Fruit fly (Drosophila melanogaster) whole organism, embryonic: ENCODE data around the gene sunz.

Source experiments
- Adf1 ChIP-seq: fragments of 200-800 bp; sonication (Bioruptor generic); IDR thresholded peaks from 2 replicates; pipeline ENCODE4 v1.3.6; 2022; ENCODE audit warnings: missing biosample characterization, missing genetic modification characterization
- Atf3 ChIP-seq: fragments of 200-800 bp; sonication (Bioruptor generic); optimal IDR thresholded peaks from 3 replicates; lab custom pipeline; 2016; ENCODE audit warnings: missing biosample characterization, missing genetic modification characterization
- BEAF-32 ChIP-seq: fragments of 200-800 bp; sonication (Bioruptor generic); optimal IDR thresholded peaks from 3 replicates; lab custom pipeline; 2017; ENCODE audit warnings: missing biosample characterization, missing genetic modification characterization, mild to moderate bottlenecking, moderate library complexity, missing genetic modification reagents
- Bteb2 ChIP-seq: fragments of 200-800 bp; sonication (Bioruptor generic); optimal IDR thresholded peaks from 2 replicates; lab custom pipeline; 2016; ENCODE audit warnings: missing biosample characterization, missing genetic modification characterization
- CG10565 ChIP-seq: fragments of 200-800 bp; sonication (Bioruptor generic); optimal IDR thresholded peaks from 3 replicates; lab custom pipeline; 2016; ENCODE audit warnings: missing biosample characterization, mild to moderate bottlenecking, missing genetic modification characterization
- CG11398 ChIP-seq: fragments of 200-800 bp; sonication (Bioruptor generic); optimal IDR thresholded peaks from 2 replicates; lab custom pipeline; 2016; ENCODE audit warnings: missing biosample characterization, missing genetic modification characterization
- CG12104 ChIP-seq: fragments of 200-800 bp; sonication (Bioruptor generic); optimal IDR thresholded peaks from 3 replicates; lab custom pipeline; 2016; ENCODE audit warnings: missing biosample characterization, missing genetic modification characterization
- CG12219 ChIP-seq: fragments of 200-800 bp; sonication (Bioruptor generic); optimal IDR thresholded peaks from 3 replicates; lab custom pipeline; 2018; ENCODE audit warnings: missing biosample characterization, mild to moderate bottlenecking, missing genetic modification characterization
- CG12659 ChIP-seq: fragments of 200-800 bp; sonication (Bioruptor generic); optimal IDR thresholded peaks from 3 replicates; lab custom pipeline; 2017; ENCODE audit warnings: mild to moderate bottlenecking, missing biosample characterization, missing genetic modification reagents, missing genetic modification characterization
- CG17186 ChIP-seq: fragments of 200-800 bp; sonication (Bioruptor generic); optimal IDR thresholded peaks from 3 replicates; lab custom pipeline; 2017; ENCODE audit warnings: missing biosample characterization, missing genetic modification reagents, missing genetic modification characterization
- CG18262 ChIP-seq: fragments of 200-800 bp; optimal IDR thresholded peaks from 3 replicates; lab custom pipeline; 2019; ENCODE audit warnings: missing biosample characterization, mild to moderate bottlenecking, missing genetic modification characterization, moderate library complexity
- CG2875 ChIP-seq: fragments of 200-800 bp; sonication (Bioruptor generic); optimal IDR thresholded peaks from 2 replicates; lab custom pipeline; 2017; ENCODE audit warnings: missing biosample characterization, mild to moderate bottlenecking, missing genetic modification characterization, missing genetic modification reagents
- CG31388 ChIP-seq: fragments of 200-800 bp; sonication (Bioruptor generic); optimal IDR thresholded peaks from 2 replicates; lab custom pipeline; 2016; ENCODE audit warnings: missing biosample characterization, missing genetic modification characterization
- CG3847 ChIP-seq: fragments of 200-800 bp; sonication (Bioruptor generic); IDR thresholded peaks from 2 replicates; pipeline ENCODE4 v1.3.6; 2022; ENCODE audit warnings: missing biosample characterization, missing genetic modification characterization
- CG3995 ChIP-seq: fragments of 200-800 bp; sonication (Bioruptor generic); optimal IDR thresholded peaks from 3 replicates; lab custom pipeline; 2016; ENCODE audit warnings: missing biosample characterization, missing genetic modification characterization
- CG42726 ChIP-seq: fragments of 200-800 bp; sonication (Bioruptor generic); IDR thresholded peaks from 2 replicates; pipeline ENCODE4 v1.3.6; 2022; ENCODE audit warnings: missing biosample characterization, missing genetic modification characterization; ENCODE audit not compliant: partially characterized antibody
- CG6254 ChIP-seq: fragments of 200-800 bp; sonication (Bioruptor generic); optimal IDR thresholded peaks from 3 replicates; lab custom pipeline; 2017; ENCODE audit warnings: mild to moderate bottlenecking, missing biosample characterization, missing genetic modification reagents, missing genetic modification characterization
- CG7839 ChIP-seq: fragments of 200-800 bp; sonication (Bioruptor generic); optimal IDR thresholded peaks from 3 replicates; lab custom pipeline; 2018; ENCODE audit warnings: missing biosample characterization, mild to moderate bottlenecking, missing genetic modification characterization, moderate library complexity
- CG8359 ChIP-seq: fragments of 200-800 bp; sonication (Bioruptor generic); optimal IDR thresholded peaks from 2 replicates; lab custom pipeline; 2017; ENCODE audit warnings: missing biosample characterization, mild to moderate bottlenecking, missing genetic modification characterization, borderline replicate concordance
- Camta ChIP-seq: fragments of 200-800 bp; sonication (Bioruptor generic); optimal IDR thresholded peaks from 2 replicates; lab custom pipeline; 2016; ENCODE audit warnings: missing biosample characterization, missing genetic modification characterization
- Chrac-16 ChIP-seq: fragments of 200-800 bp; sonication (Bioruptor generic); optimal IDR thresholded peaks from 3 replicates; lab custom pipeline; 2016; ENCODE audit warnings: missing biosample characterization, missing genetic modification characterization
- Deaf1 ChIP-seq: fragments of 200-800 bp; optimal IDR thresholded peaks from 3 replicates; lab custom pipeline; 2019; ENCODE audit warnings: missing biosample characterization, mild to moderate bottlenecking, missing genetic modification characterization, moderate library complexity
- Dek ChIP-seq: fragments of 200-800 bp; sonication (Bioruptor generic); optimal IDR thresholded peaks from 3 replicates; lab custom pipeline; 2019; ENCODE audit warnings: missing biosample characterization, mild to moderate bottlenecking, missing genetic modification characterization, moderate library complexity
- Gsc ChIP-seq: fragments of 200-800 bp; sonication (Bioruptor generic); IDR thresholded peaks from 2 replicates; pipeline ENCODE4 v1.3.6; 2022; ENCODE audit warnings: missing biosample characterization, missing genetic modification characterization
- HmgD ChIP-seq: fragments of 200-800 bp; sonication (Bioruptor generic); optimal IDR thresholded peaks from 3 replicates; lab custom pipeline; 2016; ENCODE audit warnings: missing biosample characterization, missing genetic modification characterization
- Hmx ChIP-seq: fragments of 200-800 bp; sonication (Bioruptor generic); optimal IDR thresholded peaks from 2 replicates; lab custom pipeline; 2016; ENCODE audit warnings: missing biosample characterization, missing genetic modification characterization
- Hr51 ChIP-seq, 2 experiments: fragments of 200-800 bp; sonication (Bioruptor generic); optimal IDR thresholded peaks; 2 replicates in 1 of 2; 3 replicates in 1 of 2; lab custom pipeline; 2016 to 2018; ENCODE audit warnings: missing biosample characterization in 2 of 2, missing genetic modification characterization in 2 of 2, mild to moderate bottlenecking in 1 of 2, moderate library complexity in 1 of 2
- Hsf ChIP-seq: fragments of 200-800 bp; sonication (Bioruptor generic); optimal IDR thresholded peaks from 3 replicates; lab custom pipeline; 2016; ENCODE audit warnings: missing biosample characterization, missing genetic modification characterization
- MTF-1 ChIP-seq: fragments of 200-800 bp; sonication (Bioruptor generic); optimal IDR thresholded peaks from 2 replicates; lab custom pipeline; 2018; ENCODE audit warnings: missing biosample characterization, mild to moderate bottlenecking, missing genetic modification characterization, borderline replicate concordance
- Rfx ChIP-seq: fragments of 200-800 bp; sonication (Bioruptor generic); IDR thresholded peaks from 2 replicates; pipeline ENCODE4 v1.3.6; 2022; ENCODE audit warnings: missing biosample characterization, missing genetic modification characterization
- ash1 ChIP-seq: fragments of 200-800 bp; sonication (Bioruptor generic); optimal IDR thresholded peaks from 2 replicates; lab custom pipeline; 2018; ENCODE audit warnings: missing biosample characterization, mild to moderate bottlenecking, missing genetic modification characterization
- ci ChIP-seq: fragments of 200-800 bp; sonication (Bioruptor generic); IDR thresholded peaks from 3 replicates; pipeline ENCODE4 v1.3.6; 2022; ENCODE audit warnings: missing biosample characterization, missing genetic modification characterization
- crol ChIP-seq: fragments of 200-800 bp; sonication (Bioruptor generic); IDR thresholded peaks from 2 replicates; pipeline ENCODE4 v1.3.6; 2022; ENCODE audit warnings: missing biosample characterization, missing genetic modification characterization
- emc ChIP-seq: fragments of 200-800 bp; sonication (Bioruptor generic); optimal IDR thresholded peaks from 2 replicates; lab custom pipeline; 2016; ENCODE audit warnings: missing biosample characterization, missing genetic modification characterization
- eve ChIP-seq, 2 experiments: fragments of >200 bp; optimal IDR thresholded peaks; 2 replicates each; lab custom pipeline; 2017; ENCODE audit warnings: missing biosample characterization in 2 of 2, missing genetic modification characterization in 2 of 2
- ewg ChIP-seq: fragments of 200-800 bp; sonication (Bioruptor generic); optimal IDR thresholded peaks from 3 replicates; lab custom pipeline; 2017; ENCODE audit warnings: mild to moderate bottlenecking, missing biosample characterization, missing genetic modification reagents, missing genetic modification characterization
- fd64A ChIP-seq: fragments of 200-800 bp; sonication (Bioruptor generic); optimal IDR thresholded peaks from 3 replicates; lab custom pipeline; 2018; ENCODE audit warnings: missing biosample characterization, mild to moderate bottlenecking, missing genetic modification characterization
- grn ChIP-seq: fragments of 200-800 bp; sonication (Bioruptor generic); optimal IDR thresholded peaks from 3 replicates; lab custom pipeline; 2017; ENCODE audit warnings: missing biosample characterization, missing genetic modification characterization
- gsb ChIP-seq: fragments of 200-800 bp; sonication (Bioruptor generic); IDR thresholded peaks from 2 replicates; pipeline ENCODE4 v1.3.6; 2022; ENCODE audit warnings: missing biosample characterization, missing genetic modification characterization
- gt ChIP-seq: fragments of 200-800 bp; sonication (Bioruptor generic); IDR thresholded peaks from 2 replicates; pipeline ENCODE4 v1.3.6; 2022; ENCODE audit warnings: missing biosample characterization, missing genetic modification characterization
- lilli ChIP-seq: fragments of 200-800 bp; sonication (Bioruptor generic); optimal IDR thresholded peaks from 3 replicates; lab custom pipeline; 2016; ENCODE audit warnings: missing biosample characterization, missing genetic modification characterization
- mirr ChIP-seq: fragments of 200-800 bp; sonication (Bioruptor generic); optimal IDR thresholded peaks from 3 replicates; lab custom pipeline; 2018; ENCODE audit warnings: missing biosample characterization, mild to moderate bottlenecking, missing genetic modification characterization
- mld ChIP-seq: fragments of 200-800 bp; sonication (Bioruptor generic); IDR thresholded peaks from 3 replicates; pipeline ENCODE4 v1.3.6; 2022; ENCODE audit warnings: missing biosample characterization, missing genetic modification characterization; ENCODE audit not compliant: partially characterized antibody
- prd ChIP-seq, 3 experiments: fragments of >200 bp in 2 of 3; fragments of 200-800 bp in 1 of 3; sonication (Bioruptor generic) in 1 of 3; optimal IDR thresholded peaks in 2 of 3; IDR thresholded peaks in 1 of 3; 2 replicates in 2 of 3; 3 replicates in 1 of 3; pipeline versions ENCODE4 v1.3.6 to Lab custom; 2017 to 2022; ENCODE audit warnings: missing biosample characterization in 1 of 3, missing genetic modification characterization in 1 of 3
- ranshi ChIP-seq: fragments of 200-800 bp; sonication (Bioruptor generic); IDR thresholded peaks from 2 replicates; pipeline ENCODE4 v1.3.6; 2022; ENCODE audit warnings: missing biosample characterization, missing genetic modification characterization
- slou ChIP-seq: fragments of 200-800 bp; sonication (Bioruptor generic); optimal IDR thresholded peaks from 3 replicates; lab custom pipeline; 2016; ENCODE audit warnings: missing biosample characterization, missing genetic modification characterization
- sqz ChIP-seq: fragments of 200-800 bp; sonication (Bioruptor generic); optimal IDR thresholded peaks from 3 replicates; lab custom pipeline; 2018; ENCODE audit warnings: missing biosample characterization, mild to moderate bottlenecking, missing genetic modification characterization
- tup ChIP-seq: fragments of 200-800 bp; sonication (Bioruptor generic); optimal IDR thresholded peaks from 2 replicates; lab custom pipeline; 2016; ENCODE audit warnings: missing biosample characterization, mild to moderate bottlenecking, missing genetic modification characterization, moderate library complexity
- zfh2 ChIP-seq: fragments of 200-800 bp; sonication (Bioruptor generic); optimal IDR thresholded peaks from 2 replicates; lab custom pipeline; 2016; ENCODE audit warnings: missing biosample characterization, missing genetic modification characterization

Gene sunz

DNA sequence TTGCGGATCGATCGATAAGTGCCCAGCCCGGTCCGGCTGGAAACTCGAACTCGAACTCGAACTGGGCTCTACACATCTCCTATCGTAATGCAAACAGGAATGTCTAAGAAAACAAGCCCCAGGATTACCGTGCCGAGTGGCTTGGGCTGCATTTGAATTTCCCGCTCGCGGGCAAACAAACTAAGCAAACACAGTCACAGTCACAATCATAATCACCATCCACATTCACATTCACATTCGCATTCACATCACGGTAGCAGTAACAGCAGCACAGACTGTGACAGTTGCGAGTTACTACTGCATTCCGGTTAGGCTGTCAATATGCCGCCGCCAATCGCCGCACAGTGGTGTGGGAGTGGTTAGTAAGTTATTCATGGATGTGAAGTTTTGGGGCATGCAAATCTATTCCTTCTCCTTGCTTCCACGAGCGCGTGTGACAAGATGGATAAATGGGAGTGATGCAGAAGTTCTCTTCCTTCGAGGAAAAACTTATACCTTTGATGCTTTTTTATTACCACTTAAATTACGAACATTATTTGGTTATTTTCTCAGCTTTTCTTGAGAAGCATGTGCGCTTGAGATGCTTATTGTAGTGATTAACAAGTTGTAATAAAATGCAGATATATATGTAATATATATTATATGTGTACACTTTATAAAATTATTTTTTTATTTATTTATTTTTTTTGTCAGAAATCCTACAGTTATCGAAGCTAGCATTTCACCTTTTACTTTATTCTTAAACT is 34.6 kb downstream of the sunz start (continued):
- TF ChIP-seq Dek (tag; lab: Kevin White, UChicago) (no peak), gt (GFP tag; lab: Robert Waterston, UW) (no peak), emc (GFP tag; lab: Kevin White, UChicago) (no peak), crol (no peak), CG3995 (GFP tag; lab: Kevin White, UChicago) (peak; percentile 95), mld (no peak), ewg (GFP tag; lab: Kevin White, UChicago) (no peak), Hsf (GFP tag; lab: Kevin White, UChicago) (no peak), Camta (GFP tag; lab: Kevin White, UChicago) (no peak), MTF-1 (peak; percentile 6), ash1 (no peak), prd (optimal IDR thresholded peaks at IDR 0.05; lab: Kevin White, UChicago) (no peak), prd (GFP tag; IDR thresholded peaks at IDR 0.05; lab: Robert Waterston, UW) (peak; percentile 31; the same call in 1 of the 3 replicates), CG12659 (GFP tag; lab: Kevin White, UChicago) (no peak), lilli (GFP tag; lab: Kevin White, UChicago) (no peak), Rfx (GFP tag; lab: Robert Waterston, UW) (no peak), CG6254 (GFP tag; lab: Kevin White, UChicago) (no peak), Adf1 (no peak), CG31388 (GFP tag; lab: Kevin White, UChicago) (no peak), CG12104 (peak; percentile 8), fd64A (GFP tag; lab: Kevin White, UChicago) (no peak), CG7839 (tag; lab: Kevin White, UChicago) (peak; percentile 15), Deaf1 (tag; lab: Kevin White, UChicago) (no peak), Bteb2 (no peak), CG42726 (GFP tag; lab: Robert Waterston, UW) (no peak), grn (GFP tag; lab: Kevin White, UChicago) (no peak), CG18262 (tag; lab: Kevin White, UChicago) (peak; percentile 61), slou (GFP tag; lab: Kevin White, UChicago) (no peak), gsb (no peak), CG17186 (GFP tag; lab: Kevin White, UChicago) (no peak), CG12219 (no peak), ranshi (GFP tag; lab: Robert Waterston, UW) (no peak), mirr (GFP tag; lab: Kevin White, UChicago) (no peak), HmgD (GFP tag; lab: Kevin White, UChicago) (no peak), Chrac-16 (GFP tag; lab: Kevin White, UChicago) (no peak), Gsc (GFP tag; lab: Robert Waterston, UW) (no peak), CG2875 (GFP tag; lab: Kevin White, UChicago) (no peak), tup (GFP tag; lab: Kevin White, UChicago) (no peak), BEAF-32 (GFP tag; lab: Kevin White, UChicago) (no peak), CG10565 (GFP tag; lab: Kevin White, UChicago) (no peak), Hr51 (GFP tag; optimal IDR thresholded peaks at IDR 0.05; lab: Kevin White, UChicago) (peak in 1 of 2 experiments; percentile 27), CG8359 (GFP tag; lab: Kevin White, UChicago) (no peak), eve (GFP tag; optimal IDR thresholded peaks at IDR 0.05; lab: Kevin White, UChicago) (no peak), CG11398 (no peak), sqz (no peak), CG3847 (GFP tag; lab: Robert Waterston, UW) (no peak), zfh2 (GFP tag; lab: Kevin White, UChicago) (no peak), ci (GFP tag; lab: Robert Waterston, UW) (peak; percentile 30; the same call in 2 of the 3 replicates), Atf3 (GFP tag; lab: Kevin White, UChicago) (peak; percentile 7), Hmx (GFP tag; lab: Kevin White, UChicago) (no peak)
